Fruit fly (Drosophila melanogaster): ENCODE results near the gene CG4042.
A peak's percentile ranks its signal among the peaks of the same experiment; 100 is the strongest.

The CG4042 gene

dm6 chr3L:20798325-20798846 is 27.1 kb upstream of the CG4042 start, which contains the start of the genes CG3698 and tzn (continued):
- TF ChIP-seq CG2202 (tag; optimal IDR thresholded peaks at IDR 0.05) (peak; percentile 89), hbn (GFP tag; IDR thresholded peaks at IDR 0.05; ENCODE audit: partially characterized antibody) (peak; percentile 14; the same call in 1 of the 2 replicates), CG8944 (GFP tag; optimal IDR thresholded peaks at IDR 0.05) (peak; percentile 70), gro (GFP tag; optimal IDR thresholded peaks at IDR 0.05) (peak; percentile 82), CG31224 (GFP tag; IDR thresholded peaks at IDR 0.05) (peak; percentile 89), CG2889 (GFP tag; IDR thresholded peaks at IDR 0.05) (peak; percentile 84), NC2β (GFP tag; optimal IDR thresholded peaks at IDR 0.05) (peak; percentile 84), Fer1 (GFP tag; optimal IDR thresholded peaks at IDR 0.05) (peak; percentile 96), Dek (tag; optimal IDR thresholded peaks at IDR 0.05) (peak; percentile 87), CG7963 (GFP tag; IDR thresholded peaks at IDR 0.05; ENCODE audit: partially characterized antibody) (no peak), CG4707 (GFP tag; optimal IDR thresholded peaks at IDR 0.05) (peak; percentile 88), Ptx1 (GFP tag; IDR thresholded peaks at IDR 0.05) (peak; percentile 91), Spps (tag; optimal IDR thresholded peaks at IDR 0.05) (peak; percentile 79), CG13123 (GFP tag; optimal IDR thresholded peaks at IDR 0.05) (peak; percentile 89), CG15073 (GFP tag; optimal IDR thresholded peaks at IDR 0.05) (peak; percentile 52), pnt (GFP tag; optimal IDR thresholded peaks at IDR 0.05) (peak; percentile 35), CG30403 (GFP tag; optimal IDR thresholded peaks at IDR 0.05) (peak; percentile 85), Rfx (GFP tag; IDR thresholded peaks at IDR 0.05) (peak; percentile 97), ken (GFP tag; IDR thresholded peaks at IDR 0.05) (peak; percentile 95), D19A (tag; optimal IDR thresholded peaks at IDR 0.05) (peak; percentile 71), CG6854 (GFP tag; optimal IDR thresholded peaks at IDR 0.05) (peak; percentile 88), Dad (GFP tag; optimal IDR thresholded peaks at IDR 0.05) (peak; percentile 88), exex (tag; optimal IDR thresholded peaks at IDR 0.05) (peak; percentile 84), sug (tag; optimal IDR thresholded peaks at IDR 0.05) (peak; percentile 87), HLH54F (GFP tag; optimal IDR thresholded peaks at IDR 0.05) (peak; percentile 81), Drgx (GFP tag; IDR thresholded peaks at IDR 0.05) (peak; percentile 47; the same call in 1 of the 2 replicates), ftz-f1 (GFP tag; optimal IDR thresholded peaks at IDR 0.05) (peak; percentile 62), sob (GFP tag; IDR thresholded peaks at IDR 0.05) (peak; percentile 97), Fer3 (tag; optimal IDR thresholded peaks at IDR 0.05) (peak; percentile 92), CrebB (tag; optimal IDR thresholded peaks at IDR 0.05) (peak; percentile 90), Rx (GFP tag; IDR thresholded peaks at IDR 0.05) (peak; percentile 94), CG7786 (GFP tag; optimal IDR thresholded peaks at IDR 0.05) (peak; percentile 62), HmgD (GFP tag; optimal IDR thresholded peaks at IDR 0.05) (peak; percentile 66), CG6689 (GFP tag; IDR thresholded peaks at IDR 0.05) (peak; percentile 85), h (optimal IDR thresholded peaks at IDR 0.05) (no peak), abd-A (tag; optimal IDR thresholded peaks at IDR 0.05) (no peak), dimm (GFP tag; IDR thresholded peaks at IDR 0.05) (peak; percentile 83), CG10543 (GFP tag; optimal IDR thresholded peaks at IDR 0.05) (peak; percentile 91), pum (GFP tag; optimal IDR thresholded peaks at IDR 0.05) (peak; percentile 66), CG17802 (tag; optimal IDR thresholded peaks at IDR 0.05) (peak; percentile 90), Xrp1 (GFP tag; IDR thresholded peaks at IDR 0.05) (peak; percentile 43; the same call in 1 of the 2 replicates), CG6813 (GFP tag; optimal IDR thresholded peaks at IDR 0.05) (peak; percentile 95), CG1603 (tag; optimal IDR thresholded peaks at IDR 0.05) (peak; percentile 94), HLH3B (GFP tag; IDR thresholded peaks at IDR 0.05) (peak; percentile 92), Asciz (GFP tag; optimal IDR thresholded peaks at IDR 0.05) (peak; percentile 94), Adf1 (GFP tag; IDR thresholded peaks at IDR 0.05) (peak; percentile 73), Gug (GFP tag; IDR thresholded peaks at IDR 0.05) (peak; percentile 69; the same call in 3 of the 4 replicates), CG11504 (tag; optimal IDR thresholded peaks at IDR 0.05) (no peak), pita (GFP tag; optimal IDR thresholded peaks at IDR 0.05) (peak; percentile 85), CoRest (tag; optimal IDR thresholded peaks at IDR 0.05) (peak; percentile 89), lilli (GFP tag; optimal IDR thresholded peaks at IDR 0.05) (peak; percentile 77)

Measured in whole organism, embryonic.